Fruit fly (Drosophila melanogaster): ENCODE data around the gene Ugt303A1.
A peak's percentile ranks its signal among the peaks of the same experiment; 100 is the strongest.

The Ugt303A1 gene

dm6 chr3R:11216156-11216630 is 40.9 kb downstream of the Ugt303A1 start, which contains the start of the genes RpS25 and CG4820 (continued):
- peak; percentile 94 for TF ChIP-seq eyg (GFP tag; optimal IDR thresholded peaks at IDR 0.05)
- TF ChIP-seq Eip74EF (GFP tag; optimal IDR thresholded peaks at IDR 0.05): peak in 1 of 2 experiments; percentile 84
- peak; percentile 87 for TF ChIP-seq zfh1 (GFP tag; IDR thresholded peaks at IDR 0.05)
- TF ChIP-seq CG13424 (tag; optimal IDR thresholded peaks at IDR 0.05): peak; percentile 84
- peak; percentile 89 for TF ChIP-seq NFAT (GFP tag; IDR thresholded peaks at IDR 0.05)
- peak; percentile 86 for TF ChIP-seq gcm2 (GFP tag; optimal IDR thresholded peaks at IDR 0.05)
- TF ChIP-seq ftz-f1 (GFP tag; optimal IDR thresholded peaks at IDR 0.05): peak; percentile 76
- TF ChIP-seq CG12071 (GFP tag; optimal IDR thresholded peaks at IDR 0.05): peak; percentile 94
- peak; percentile 36; the same call in 1 of the 2 replicates for TF ChIP-seq toy (GFP tag; IDR thresholded peaks at IDR 0.05)
- peak; percentile 97 for TF ChIP-seq CrebB (tag; optimal IDR thresholded peaks at IDR 0.05)
- peak; percentile 72 for TF ChIP-seq CG8281 (tag; optimal IDR thresholded peaks at IDR 0.05)
- TF ChIP-seq tap (tag; optimal IDR thresholded peaks at IDR 0.05): peak; percentile 77
- TF ChIP-seq Hsf (GFP tag; optimal IDR thresholded peaks at IDR 0.05): peak; percentile 92
- TF ChIP-seq gsb-n (tag; optimal IDR thresholded peaks at IDR 0.05): peak; percentile 87
- peak; percentile 76 for TF ChIP-seq Opbp (GFP tag; IDR thresholded peaks at IDR 0.05; ENCODE audit: partially characterized antibody)
- peak; percentile 79 for TF ChIP-seq Nf-YA (GFP tag; IDR thresholded peaks at IDR 0.05)
- no peak for TF ChIP-seq tio (GFP tag; optimal IDR thresholded peaks at IDR 0.05)
- peak; percentile 70 for TF ChIP-seq bbx (GFP tag; IDR thresholded peaks at IDR 0.05; ENCODE audit: partially characterized antibody)
- peak; percentile 54; the same call in 2 of the 3 replicates for TF ChIP-seq CG11560 (tag; IDR thresholded peaks at IDR 0.05)
- peak; percentile 74 for TF ChIP-seq CG3065 (GFP tag; optimal IDR thresholded peaks at IDR 0.05)
- peak; percentile 86 for TF ChIP-seq CG17359 (tag; optimal IDR thresholded peaks at IDR 0.05)
- TF ChIP-seq CG17361 (GFP tag; IDR thresholded peaks at IDR 0.05): peak; percentile 88
- peak; percentile 94 for TF ChIP-seq odd (GFP tag; optimal IDR thresholded peaks at IDR 0.05)
- TF ChIP-seq Med (GFP tag): peak; percentile 99
- TF ChIP-seq CG15514 (GFP tag; optimal IDR thresholded peaks at IDR 0.05): peak; percentile 93
- peak; percentile 72 for TF ChIP-seq al (GFP tag; IDR thresholded peaks at IDR 0.05)
- TF ChIP-seq dati (GFP tag; IDR thresholded peaks at IDR 0.05): peak; percentile 84
- peak; percentile 28; the same call in 1 of the 2 replicates for TF ChIP-seq Lim3 (GFP tag; IDR thresholded peaks at IDR 0.05)
- peak; percentile 69; the same call in 2 of the 3 replicates for TF ChIP-seq B-H1 (GFP tag; IDR thresholded peaks at IDR 0.05)
- peak; percentile 79 for TF ChIP-seq Ptx1 (GFP tag; IDR thresholded peaks at IDR 0.05)
- TF ChIP-seq hb (GFP tag; IDR thresholded peaks at IDR 0.05; ENCODE audit: partially characterized antibody): peak; percentile 80; the same call in 2 of the 3 replicates
- peak; percentile 73 for TF ChIP-seq Blimp-1 (GFP tag; optimal IDR thresholded peaks at IDR 0.05)
- peak; percentile 85 for TF ChIP-seq CG2678 (tag; optimal IDR thresholded peaks at IDR 0.05)
- peak; percentile 88 for TF ChIP-seq btn (GFP tag; optimal IDR thresholded peaks at IDR 0.05)
- TF ChIP-seq GATAe (GFP tag; conservative IDR thresholded peaks at IDR 0.05): peak; percentile 70
- peak; percentile 97 for TF ChIP-seq CG4617 (GFP tag; optimal IDR thresholded peaks at IDR 0.05; ENCODE audit: borderline replicate concordance)
- peak; percentile 96 for TF ChIP-seq CG13624 (GFP tag; optimal IDR thresholded peaks at IDR 0.05)
- TF ChIP-seq her (GFP tag; optimal IDR thresholded peaks at IDR 0.05): peak; percentile 91
- TF ChIP-seq CG6813 (GFP tag; optimal IDR thresholded peaks at IDR 0.05): peak; percentile 92
- peak; percentile 9 for TF ChIP-seq CG15073 (GFP tag; optimal IDR thresholded peaks at IDR 0.05)
- peak; percentile 80 for TF ChIP-seq E2f2 (GFP tag; IDR thresholded peaks at IDR 0.05)
- TF ChIP-seq CG12942 (GFP tag; optimal IDR thresholded peaks at IDR 0.05): peak; percentile 74
- peak; percentile 69 for TF ChIP-seq cas (GFP tag; IDR thresholded peaks at IDR 0.05)
- TF ChIP-seq fd3F (GFP tag; optimal IDR thresholded peaks at IDR 0.05): peak; percentile 85
- TF ChIP-seq CG1603 (tag; optimal IDR thresholded peaks at IDR 0.05): peak; percentile 97
- TF ChIP-seq Sin3A (optimal IDR thresholded peaks at IDR 0.05): peak; percentile 96
- TF ChIP-seq zf30C (GFP tag; optimal IDR thresholded peaks at IDR 0.05): peak; percentile 61
- no peak for TF ChIP-seq br (optimal IDR thresholded peaks at IDR 0.05)
- TF ChIP-seq CG2199 (GFP tag; IDR thresholded peaks at IDR 0.05): 0 out of 3 replicates have a peak, but pooled peaks have one; percentile 10
- peak; percentile 96 for TF ChIP-seq NfI (GFP tag; optimal IDR thresholded peaks at IDR 0.05)
- TF ChIP-seq Dref (GFP tag; IDR thresholded peaks at IDR 0.05): peak; percentile 78
